Worm (Caenorhabditis elegans) whole organism, L2 larva: ENCODE measurements around the gene T19B10.2.

Experiments used
- C34F6.9 ChIP-seq: fragments of 150-350 bp; optimal IDR thresholded peaks from 2 replicates; lab custom pipeline; 2014; ENCODE audit warnings: missing biosample characterization, missing genetic modification characterization
- F13H6.1 ChIP-seq: sonication (generic microtip); optimal IDR thresholded peaks from 2 replicates; lab custom pipeline; 2016; ENCODE audit warnings: missing genetic modification characterization, missing compliant biosample characterization
- R02D3.7 ChIP-seq: fragments of 150-350 bp; optimal IDR thresholded peaks from 2 replicates; lab custom pipeline; 2014; ENCODE audit warnings: missing biosample characterization, missing genetic modification characterization
- Y55F3AM.14 ChIP-seq: fragments of 200-800 bp; sonication (Bioruptor generic); optimal IDR thresholded peaks from 2 replicates; lab custom pipeline; 2018; ENCODE audit warnings: mild to moderate bottlenecking, missing genetic modification characterization, missing compliant biosample characterization
- ZK546.5 ChIP-seq: sonication (generic microtip); optimal IDR thresholded peaks from 2 replicates; lab custom pipeline; 2017; ENCODE audit warnings: missing biosample characterization, missing genetic modification characterization
- alr-1 ChIP-seq: fragments of 150-350 bp; optimal IDR thresholded peaks from 2 replicates; lab custom pipeline; 2014; ENCODE audit warnings: missing biosample characterization, missing genetic modification characterization
- aly-2 ChIP-seq: fragments of 150-350 bp; optimal IDR thresholded peaks from 2 replicates; lab custom pipeline; 2014; ENCODE audit warnings: missing biosample characterization, missing genetic modification characterization
- ama-1 ChIP-seq: fragments of 150-350 bp; optimal IDR thresholded peaks from 2 replicates; lab custom pipeline; 2018; ENCODE audit warnings: inconsistent platforms
- blmp-1 ChIP-seq: sonication (generic microtip); optimal IDR thresholded peaks from 2 replicates; lab custom pipeline; 2017; ENCODE audit warnings: missing genetic modification characterization, mild to moderate bottlenecking, missing compliant biosample characterization, antibody characterized with exemption, moderate library complexity; ENCODE audit not compliant: insufficient read depth
- ceh-16 ChIP-seq: fragments of 150-350 bp; optimal IDR thresholded peaks from 2 replicates; lab custom pipeline; 2014; ENCODE audit warnings: missing biosample characterization, missing genetic modification characterization
- ceh-82 ChIP-seq: fragments of 150-350 bp; optimal IDR thresholded peaks from 2 replicates; lab custom pipeline; 2014; ENCODE audit warnings: missing biosample characterization, missing genetic modification characterization
- crh-2 ChIP-seq: sonication (generic microtip); optimal IDR thresholded peaks from 2 replicates; lab custom pipeline; 2017; ENCODE audit warnings: missing biosample characterization, missing genetic modification characterization
- dmd-4 ChIP-seq: sonication (generic microtip); optimal IDR thresholded peaks from 2 replicates; lab custom pipeline; 2017; ENCODE audit warnings: missing biosample characterization, missing genetic modification characterization
- egl-27 ChIP-seq: sonication (generic microtip); optimal IDR thresholded peaks from 3 replicates; lab custom pipeline; 2017; ENCODE audit warnings: missing biosample characterization, missing genetic modification reagents, missing genetic modification characterization
- elt-1 ChIP-seq: fragments of 150-350 bp; optimal IDR thresholded peaks from 2 replicates; lab custom pipeline; 2014; ENCODE audit warnings: missing biosample characterization, missing genetic modification characterization
- elt-3 ChIP-seq: sonication (generic microtip); optimal IDR thresholded peaks from 2 replicates; lab custom pipeline; 2017; ENCODE audit warnings: missing biosample characterization, missing genetic modification characterization
- fos-1 ChIP-seq: fragments of 150-350 bp; optimal IDR thresholded peaks from 2 replicates; lab custom pipeline; 2014; ENCODE audit warnings: missing biosample characterization, missing genetic modification characterization
- gmeb-1 ChIP-seq: fragments of 150-350 bp; optimal IDR thresholded peaks from 2 replicates; lab custom pipeline; 2014; ENCODE audit warnings: missing biosample characterization, missing genetic modification characterization
- lin-11 ChIP-seq: fragments of 150-350 bp; sonication (generic microtip); optimal IDR thresholded peaks from 2 replicates; lab custom pipeline; 2014; ENCODE audit warnings: missing biosample characterization, missing genetic modification characterization, inconsistent platforms, mixed read lengths
- lin-13 ChIP-seq: fragments of 150-350 bp; optimal IDR thresholded peaks from 2 replicates; lab custom pipeline; 2014; ENCODE audit warnings: missing biosample characterization, missing genetic modification reagents, missing genetic modification characterization
- lin-39 ChIP-seq: fragments of 150-350 bp; optimal IDR thresholded peaks from 2 replicates; lab custom pipeline; 2014; ENCODE audit warnings: missing biosample characterization, missing genetic modification reagents, missing genetic modification characterization
- lsy-2 ChIP-seq, 2 experiments: fragments of 150-350 bp in 1 of 2; sonication (generic microtip) in 1 of 2; optimal IDR thresholded peaks; 2 replicates each; lab custom pipeline; 2014 to 2017; ENCODE audit warnings: missing biosample characterization in 2 of 2, missing genetic modification characterization in 2 of 2
- mab-5 ChIP-seq: fragments of 150-350 bp; optimal IDR thresholded peaks from 2 replicates; lab custom pipeline; 2014; ENCODE audit warnings: missing biosample characterization, missing genetic modification characterization
- mbf-1 ChIP-seq: sonication (generic microtip); optimal IDR thresholded peaks from 2 replicates; lab custom pipeline; 2017; ENCODE audit warnings: missing biosample characterization, missing genetic modification characterization
- mdl-1 ChIP-seq, 2 experiments: fragments of 150-350 bp in 1 of 2; sonication (generic microtip) in 1 of 2; optimal IDR thresholded peaks; 2 replicates each; lab custom pipeline; 2017; ENCODE audit warnings: missing biosample characterization in 2 of 2, missing genetic modification characterization in 2 of 2
- nhr-10 ChIP-seq: sonication (generic microtip); optimal IDR thresholded peaks from 2 replicates; lab custom pipeline; 2017; ENCODE audit warnings: missing biosample characterization, missing genetic modification characterization
- nhr-11 ChIP-seq: fragments of 150-350 bp; optimal IDR thresholded peaks from 2 replicates; lab custom pipeline; 2014; ENCODE audit warnings: missing biosample characterization, missing genetic modification characterization
- nhr-12 ChIP-seq: fragments of 150-350 bp; optimal IDR thresholded peaks from 2 replicates; lab custom pipeline; 2014; ENCODE audit warnings: missing biosample characterization, missing genetic modification characterization
- nhr-129 ChIP-seq: fragments of 150-350 bp; optimal IDR thresholded peaks from 2 replicates; lab custom pipeline; 2014; ENCODE audit warnings: missing biosample characterization, missing genetic modification characterization
- nhr-21 ChIP-seq: fragments of 150-350 bp; optimal IDR thresholded peaks from 2 replicates; lab custom pipeline; 2014; ENCODE audit warnings: missing biosample characterization, missing genetic modification characterization
- nhr-23 ChIP-seq: fragments of 150-350 bp; optimal IDR thresholded peaks from 2 replicates; lab custom pipeline; 2014; ENCODE audit warnings: missing biosample characterization, missing genetic modification reagents, missing genetic modification characterization
- nhr-237 ChIP-seq: fragments of 150-350 bp; optimal IDR thresholded peaks from 2 replicates; lab custom pipeline; 2014; ENCODE audit warnings: missing biosample characterization, missing genetic modification characterization
- nhr-25 ChIP-seq: fragments of 150-350 bp; sonication (generic microtip); optimal IDR thresholded peaks from 3 replicates; lab custom pipeline; 2014; ENCODE audit warnings: missing biosample characterization, missing genetic modification characterization
- nhr-6 ChIP-seq: fragments of 150-350 bp; optimal IDR thresholded peaks from 2 replicates; lab custom pipeline; 2014; ENCODE audit warnings: missing biosample characterization, missing genetic modification characterization
- nhr-77 ChIP-seq: fragments of 150-350 bp; optimal IDR thresholded peaks from 2 replicates; lab custom pipeline; 2014; ENCODE audit warnings: missing biosample characterization, missing genetic modification characterization
- peb-1 ChIP-seq: fragments of 150-350 bp; optimal IDR thresholded peaks from 2 replicates; lab custom pipeline; 2014; ENCODE audit warnings: missing biosample characterization, missing genetic modification characterization
- sem-4 ChIP-seq: fragments of 150-350 bp; optimal IDR thresholded peaks from 2 replicates; lab custom pipeline; 2014; ENCODE audit warnings: missing biosample characterization, missing genetic modification reagents, missing genetic modification characterization
- skn-1 ChIP-seq: sonication (generic microtip); optimal IDR thresholded peaks from 2 replicates; lab custom pipeline; 2017; ENCODE audit warnings: missing biosample characterization, missing genetic modification characterization
- sma-3 ChIP-seq: sonication (generic microtip); optimal IDR thresholded peaks from 2 replicates; lab custom pipeline; 2016; ENCODE audit warnings: missing genetic modification reagents, missing genetic modification characterization, missing compliant biosample characterization
- sma-9 ChIP-seq, 2 experiments: fragments of 150-350 bp in 1 of 2; sonication (generic microtip) in 1 of 2; optimal IDR thresholded peaks; 2 replicates each; lab custom pipeline; 2014 to 2016; ENCODE audit warnings: missing genetic modification characterization in 2 of 2, mild to moderate bottlenecking in 1 of 2, missing biosample characterization in 1 of 2, missing compliant biosample characterization in 1 of 2, missing genetic modification reagents in 1 of 2, moderate library complexity in 1 of 2
- snpc-4 ChIP-seq: fragments of 150-350 bp; optimal IDR thresholded peaks from 2 replicates; lab custom pipeline; 2014; ENCODE audit warnings: missing biosample characterization, missing genetic modification characterization
- unc-39 ChIP-seq: fragments of 150-350 bp; optimal IDR thresholded peaks from 2 replicates; lab custom pipeline; 2014; ENCODE audit warnings: missing biosample characterization, missing genetic modification characterization
- unc-55 ChIP-seq: fragments of 150-350 bp; sonication (generic microtip); optimal IDR thresholded peaks from 3 replicates; lab custom pipeline; 2014; ENCODE audit warnings: missing biosample characterization, missing genetic modification reagents, missing genetic modification characterization
- unc-62 ChIP-seq: fragments of 150-350 bp; optimal IDR thresholded peaks from 2 replicates; lab custom pipeline; 2014; ENCODE audit warnings: missing biosample characterization, missing genetic modification reagents, missing genetic modification characterization
- zag-1 ChIP-seq: fragments of 150-350 bp; optimal IDR thresholded peaks from 2 replicates; lab custom pipeline; 2014; ENCODE audit warnings: missing biosample characterization, missing genetic modification characterization
- ztf-1 ChIP-seq: fragments of 200-800 bp; sonication (Bioruptor generic); conservative IDR thresholded peaks from 2 replicates; pipeline ENCODE4 v1.3.6; 2022; ENCODE audit warnings: missing genetic modification characterization, missing compliant biosample characterization
- ztf-11 ChIP-seq: sonication (generic microtip); optimal IDR thresholded peaks from 2 replicates; lab custom pipeline; 2017; ENCODE audit warnings: missing biosample characterization, missing genetic modification characterization
- ztf-4 ChIP-seq: fragments of 150-350 bp; optimal IDR thresholded peaks from 2 replicates; lab custom pipeline; 2014; ENCODE audit warnings: missing biosample characterization, missing genetic modification characterization

Gene T19B10.2

DNA sequence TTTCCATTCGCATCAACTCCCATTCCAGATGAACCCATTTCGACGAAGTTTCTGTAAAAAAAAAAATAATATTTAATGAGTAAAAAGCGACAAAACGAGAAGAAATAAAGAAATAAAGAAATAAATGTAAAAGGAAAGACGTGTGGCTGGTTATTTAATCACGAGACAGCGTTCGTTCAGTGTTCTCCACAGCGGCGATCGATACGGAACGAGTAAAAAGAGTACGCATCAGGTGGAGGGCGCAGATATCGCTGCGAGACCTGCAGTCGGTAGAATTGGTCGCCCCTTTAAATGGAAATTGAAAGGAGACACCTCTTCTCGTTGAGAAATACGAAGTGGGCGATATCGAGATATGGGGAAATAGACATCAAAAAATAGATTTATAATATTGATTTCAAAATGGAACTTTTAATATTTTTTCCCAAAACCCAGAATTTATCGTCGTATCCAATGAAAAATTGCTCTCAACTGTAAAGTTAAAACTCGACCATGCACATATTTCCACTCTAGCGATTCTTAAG, 7.6 kb downstream of the T19B10.2 start, which contains the start of gene pqn-70:
Gene pqn-70, minus strand, starts transcription at position 51 of the 521 bp plus-strand sequence.
- TF ChIP-seq zag-1 (tag; lab: Kevin White, UChicago) (peak; percentile 57), elt-1 (tag; lab: Kevin White, UChicago) (no peak), nhr-23 (tag; lab: Kevin White, UChicago) (no peak), nhr-21 (peak; percentile 85), ZK546.5 (tag; lab: Kevin White, UChicago) (no peak), R02D3.7 (no peak), mab-5 (tag; lab: Kevin White, UChicago) (peak; percentile 71), nhr-12 (tag; lab: Kevin White, UChicago) (peak; percentile 9), nhr-237 (tag; lab: Kevin White, UChicago) (no peak), ztf-11 (tag; lab: Kevin White, UChicago) (no peak), nhr-77 (tag; lab: Kevin White, UChicago) (no peak), unc-62 (GFP tag; lab: Kevin White, UChicago) (no peak), sma-3 (GFP tag; lab: Kevin White, UChicago) (peak; percentile 86), elt-3 (tag; lab: Kevin White, UChicago) (no peak), unc-39 (tag; lab: Kevin White, UChicago) (no peak), egl-27 (tag; lab: Kevin White, UChicago) (peak; percentile 45), lin-11 (tag; lab: Kevin White, UChicago) (peak; percentile 91), ama-1 (lab: Kevin White, UChicago) (peak; percentile 37), nhr-11 (tag; lab: Kevin White, UChicago) (no peak), lin-13 (GFP tag; lab: Kevin White, UChicago) (peak; percentile 83), aly-2 (tag; lab: Kevin White, UChicago) (no peak), dmd-4 (tag; lab: Kevin White, UChicago) (no peak), peb-1 (tag; lab: Kevin White, UChicago) (no peak), skn-1 (no peak), snpc-4 (tag; lab: Kevin White, UChicago) (peak; percentile 71), nhr-25 (tag; lab: Kevin White, UChicago) (peak; percentile 82), Y55F3AM.14 (GFP tag; lab: Kevin White, UChicago) (peak; percentile 29), gmeb-1 (tag; lab: Kevin White, UChicago) (peak; percentile 78), ceh-16 (no peak), alr-1 (tag; lab: Kevin White, UChicago) (no peak), nhr-6 (tag; lab: Kevin White, UChicago) (peak; percentile 40), fos-1 (tag; lab: Kevin White, UChicago) (peak; percentile 55), unc-55 (GFP tag; lab: Kevin White, UChicago) (peak; percentile 91), nhr-129 (tag; lab: Kevin White, UChicago) (peak; percentile 81), ceh-82 (tag; lab: Kevin White, UChicago) (peak; percentile 78), ztf-4 (tag; lab: Kevin White, UChicago) (peak; percentile 59), lsy-2 (tag; optimal IDR thresholded peaks at IDR 0.05; lab: Kevin White, UChicago) (peak; percentile 67 to 92), sem-4 (tag; lab: Kevin White, UChicago) (peak; percentile 83), F13H6.1 (peak; percentile 84), ztf-1 (GFP tag; lab: Robert Waterston, UW) (no peak), C34F6.9 (tag; lab: Kevin White, UChicago) (peak; percentile 92), crh-2 (peak; percentile 89), lin-39 (tag; lab: Kevin White, UChicago) (no peak), nhr-10 (tag; lab: Kevin White, UChicago) (no peak), mdl-1 (tag; optimal IDR thresholded peaks at IDR 0.05; lab: Kevin White, UChicago) (peak in 1 of 2 experiments; percentile 23), mbf-1 (tag; lab: Kevin White, UChicago) (no peak), blmp-1 (tag; lab: Kevin White, UChicago) (peak; percentile 77), sma-9 (GFP tag; optimal IDR thresholded peaks at IDR 0.05; lab: Kevin White, UChicago) (peak; percentile 87), sma-9 (tag; optimal IDR thresholded peaks at IDR 0.05; lab: Kevin White, UChicago) (no peak)
